Fruit fly (Drosophila melanogaster): ENCODE results near the gene CG2924.

The CG2924 gene

dm6 chrX:2306307-2306706 lies 35.7 kb upstream of the CG2924 start (continued):
- TF ChIP-seq kni (GFP tag; optimal IDR thresholded peaks at IDR 0.05): no peak
- TF ChIP-seq CG4282 (GFP tag; optimal IDR thresholded peaks at IDR 0.05): no peak
- peak; percentile 43; the same call in 1 of the 3 replicates for TF ChIP-seq CG11456 (GFP tag; IDR thresholded peaks at IDR 0.05)
- TF ChIP-seq CG15269 (tag; optimal IDR thresholded peaks at IDR 0.05): peak; percentile 73
- peak in 1 of 2 experiments; percentile 40 for TF ChIP-seq Pdp1 (GFP tag; optimal IDR thresholded peaks at IDR 0.05)
- TF ChIP-seq Lpt (GFP tag; optimal IDR thresholded peaks at IDR 0.05): no peak
- no peak for TF ChIP-seq amos (GFP tag; IDR thresholded peaks at IDR 0.05; ENCODE audit: partially characterized antibody)
- no peak for TF ChIP-seq lov (optimal IDR thresholded peaks at IDR 0.05)
- no peak for TF ChIP-seq lov (GFP tag; IDR thresholded peaks at IDR 0.05)
- peak; percentile 56 for TF ChIP-seq ara (GFP tag; IDR thresholded peaks at IDR 0.05)
- no peak for TF ChIP-seq Tbp (GFP tag; optimal IDR thresholded peaks at IDR 0.05)
- TF ChIP-seq ssp (GFP tag; IDR thresholded peaks at IDR 0.05): peak; percentile 18; the same call in 1 of the 2 replicates
- TF ChIP-seq en (GFP tag; optimal IDR thresholded peaks at IDR 0.05): no peak
- peak; percentile 20 for TF ChIP-seq nerfin-1 (tag; optimal IDR thresholded peaks at IDR 0.05)
- TF ChIP-seq Hmr (GFP tag; optimal IDR thresholded peaks at IDR 0.05): peak; percentile 74
- TF ChIP-seq CG12155 (GFP tag; optimal IDR thresholded peaks at IDR 0.05): no peak
- peak; percentile 54 for TF ChIP-seq CG12659 (GFP tag; optimal IDR thresholded peaks at IDR 0.05)
- TF ChIP-seq CG17328 (GFP tag; IDR thresholded peaks at IDR 0.05): 0 out of 2 replicates have a peak, but pooled peaks have one; percentile 28
- TF ChIP-seq CG13624 (GFP tag; optimal IDR thresholded peaks at IDR 0.05): peak; percentile 12
- TF ChIP-seq Awh (GFP tag; IDR thresholded peaks at IDR 0.05): peak; percentile 71
- peak; percentile 21 for TF ChIP-seq run (tag; optimal IDR thresholded peaks at IDR 0.05)
- peak; percentile 37 for TF ChIP-seq Atf-2 (GFP tag; optimal IDR thresholded peaks at IDR 0.05)
- TF ChIP-seq dmrt11E (tag; optimal IDR thresholded peaks at IDR 0.05): no peak
- TF ChIP-seq CG18764 (GFP tag; optimal IDR thresholded peaks at IDR 0.05): peak; percentile 28
- peak; percentile 61 for TF ChIP-seq vvl (GFP tag; IDR thresholded peaks at IDR 0.05)
- peak; percentile 37 for TF ChIP-seq CG8944 (GFP tag; optimal IDR thresholded peaks at IDR 0.05)
- TF ChIP-seq Taf1 (GFP tag; IDR thresholded peaks at IDR 0.05): 0 out of 2 replicates have a peak, but pooled peaks have one; percentile 34
- TF ChIP-seq schlank (tag; optimal IDR thresholded peaks at IDR 0.05): no peak
- no peak for TF ChIP-seq CG42726 (GFP tag; IDR thresholded peaks at IDR 0.05; ENCODE audit: partially characterized antibody)
- TF ChIP-seq gem (tag; optimal IDR thresholded peaks at IDR 0.05): peak; percentile 73
- peak; percentile 13 for TF ChIP-seq psq (GFP tag; optimal IDR thresholded peaks at IDR 0.05)
- no peak for TF ChIP-seq knrl (GFP tag; IDR thresholded peaks at IDR 0.05; ENCODE audit: partially characterized antibody)
- TF ChIP-seq tup (GFP tag; optimal IDR thresholded peaks at IDR 0.05): no peak
- no peak for TF ChIP-seq CG7987 (GFP tag; optimal IDR thresholded peaks at IDR 0.05)
- no peak for TF ChIP-seq bowl (GFP tag; IDR thresholded peaks at IDR 0.05)
- TF ChIP-seq tna (GFP tag; IDR thresholded peaks at IDR 0.05; ENCODE audit: partially characterized antibody): no peak
- TF ChIP-seq sqz (GFP tag; optimal IDR thresholded peaks at IDR 0.05): no peak
- TF ChIP-seq Six4 (GFP tag; optimal IDR thresholded peaks at IDR 0.05): no peak
- no peak for TF ChIP-seq emc (GFP tag; optimal IDR thresholded peaks at IDR 0.05)
- TF ChIP-seq az2 (GFP tag; optimal IDR thresholded peaks at IDR 0.05): peak; percentile 41
- peak; percentile 10 for TF ChIP-seq CG17802 (tag; optimal IDR thresholded peaks at IDR 0.05)
- peak; percentile 16 for TF ChIP-seq CG17829 (tag; optimal IDR thresholded peaks at IDR 0.05)
- TF ChIP-seq hbn (GFP tag; IDR thresholded peaks at IDR 0.05; ENCODE audit: partially characterized antibody): no peak
- peak; percentile 78 for TF ChIP-seq Sox100B (GFP tag; optimal IDR thresholded peaks at IDR 0.05)
- no peak for TF ChIP-seq NK7.1 (GFP tag; optimal IDR thresholded peaks at IDR 0.05)
- TF ChIP-seq croc (GFP tag; conservative IDR thresholded peaks at IDR 0.05): peak; percentile 43; the same call in 2 of the 3 replicates
- peak; percentile 47 for TF ChIP-seq CG12219 (GFP tag; optimal IDR thresholded peaks at IDR 0.05)
- no peak for TF ChIP-seq rib (GFP tag; IDR thresholded peaks at IDR 0.05)
- TF ChIP-seq CG2116 (GFP tag; optimal IDR thresholded peaks at IDR 0.05): no peak
- peak; percentile 35 for TF ChIP-seq D19A (tag; optimal IDR thresholded peaks at IDR 0.05)
- TF ChIP-seq trem (tag; optimal IDR thresholded peaks at IDR 0.05): no peak

All from whole organism, embryonic.